Worm (Caenorhabditis elegans) whole organism, late embryonic: ENCODE results near the gene flad-1.
A peak's percentile ranks its signal among the peaks of the same experiment; 100 is the strongest.

Experiments used
- C08G9.2 ChIP-seq: sonication (generic microtip); optimal IDR thresholded peaks from 2 replicates; lab custom pipeline; 2016; ENCODE audit warnings: mild to moderate bottlenecking, missing genetic modification characterization, moderate library complexity, missing compliant biosample characterization
- F13H6.1 ChIP-seq: sonication (generic microtip); optimal IDR thresholded peaks from 2 replicates; lab custom pipeline; 2016; ENCODE audit warnings: missing genetic modification characterization, missing compliant biosample characterization
- K09A11.1 ChIP-seq: sonication (generic microtip); optimal IDR thresholded peaks from 2 replicates; lab custom pipeline; 2017; ENCODE audit warnings: antibody characterized with exemption, mild to moderate bottlenecking, missing genetic modification characterization, missing compliant biosample characterization; ENCODE audit not compliant: insufficient read depth
- T23F11.4 ChIP-seq: fragments of 200-800 bp; sonication (Bioruptor generic); optimal IDR thresholded peaks from 2 replicates; lab custom pipeline; 2018; ENCODE audit warnings: mild to moderate bottlenecking, missing genetic modification characterization, missing compliant biosample characterization
- Y22D7AL.16 ChIP-seq: sonication (generic microtip); optimal IDR thresholded peaks from 2 replicates; lab custom pipeline; 2016; ENCODE audit warnings: missing genetic modification characterization, missing compliant biosample characterization
- ceh-14 ChIP-seq: sonication (generic microtip); optimal IDR thresholded peaks from 2 replicates; lab custom pipeline; 2016; ENCODE audit warnings: missing genotype, missing genetic modification characterization, missing compliant biosample characterization
- ceh-18 ChIP-seq: sonication (generic microtip); optimal IDR thresholded peaks from 2 replicates; lab custom pipeline; 2016; ENCODE audit warnings: missing genetic modification characterization, missing compliant biosample characterization
- ceh-2 ChIP-seq: sonication (generic microtip); optimal IDR thresholded peaks from 2 replicates; lab custom pipeline; 2016; ENCODE audit warnings: missing genotype, missing genetic modification characterization, missing compliant biosample characterization
- ceh-30 ChIP-seq: fragments of 150-350 bp; optimal IDR thresholded peaks from 2 replicates; lab custom pipeline; 2014; ENCODE audit warnings: missing biosample characterization, missing genetic modification characterization
- ceh-31 ChIP-seq: sonication (generic microtip); optimal IDR thresholded peaks from 2 replicates; lab custom pipeline; 2016; ENCODE audit warnings: missing genetic modification characterization, missing compliant biosample characterization
- ceh-9 ChIP-seq: sonication (generic microtip); optimal IDR thresholded peaks from 2 replicates; lab custom pipeline; 2016; ENCODE audit warnings: mild to moderate bottlenecking, missing genetic modification characterization, inconsistent platforms, missing compliant biosample characterization
- che-1 ChIP-seq: sonication (generic microtip); optimal IDR thresholded peaks from 2 replicates; lab custom pipeline; 2016; ENCODE audit warnings: mild to moderate bottlenecking, missing genetic modification characterization, missing compliant biosample characterization
- dve-1 ChIP-seq: sonication (generic microtip); optimal IDR thresholded peaks from 2 replicates; lab custom pipeline; 2017; ENCODE audit warnings: antibody characterized with exemption, mild to moderate bottlenecking, missing genetic modification characterization, missing compliant biosample characterization
- elt-2 ChIP-seq: sonication (generic microtip); optimal IDR thresholded peaks from 2 replicates; lab custom pipeline; 2016; ENCODE audit warnings: missing genetic modification reagents, missing genetic modification characterization, missing compliant biosample characterization
- ets-4 ChIP-seq: sonication (generic microtip); optimal IDR thresholded peaks from 2 replicates; lab custom pipeline; 2016; ENCODE audit warnings: missing genetic modification characterization, missing compliant biosample characterization
- eyg-1 ChIP-seq: sonication (generic microtip); optimal IDR thresholded peaks from 2 replicates; lab custom pipeline; 2016; ENCODE audit warnings: missing genotype, missing genetic modification characterization, missing compliant biosample characterization
- fax-1 ChIP-seq: sonication (generic microtip); optimal IDR thresholded peaks from 2 replicates; lab custom pipeline; 2016; ENCODE audit warnings: missing genotype, missing genetic modification characterization, missing compliant biosample characterization
- fkh-10 ChIP-seq: fragments of 150-350 bp; optimal IDR thresholded peaks from 2 replicates; lab custom pipeline; 2014; ENCODE audit warnings: missing biosample characterization, missing genetic modification reagents, missing genetic modification characterization
- fkh-6 ChIP-seq: sonication (generic microtip); optimal IDR thresholded peaks from 2 replicates; lab custom pipeline; 2016; ENCODE audit warnings: missing genetic modification characterization, missing compliant biosample characterization
- hlh-13 ChIP-seq: fragments of 200-800 bp; sonication (Bioruptor generic); optimal IDR thresholded peaks from 2 replicates; lab custom pipeline; 2018; ENCODE audit warnings: mild to moderate bottlenecking, missing genetic modification characterization, missing compliant biosample characterization
- hlh-15 ChIP-seq: sonication (generic microtip); optimal IDR thresholded peaks from 2 replicates; lab custom pipeline; 2016; ENCODE audit warnings: missing genetic modification characterization, missing compliant biosample characterization
- hlh-30 ChIP-seq: sonication (generic microtip); optimal IDR thresholded peaks from 2 replicates; lab custom pipeline; 2017; ENCODE audit warnings: antibody characterized with exemption, missing genetic modification characterization, missing compliant biosample characterization; ENCODE audit not compliant: insufficient read depth
- lin-11 ChIP-seq: fragments of 200-800 bp; sonication (Bioruptor generic); optimal IDR thresholded peaks from 2 replicates; lab custom pipeline; 2018; ENCODE audit warnings: mild to moderate bottlenecking, missing genetic modification characterization, missing compliant biosample characterization
- mec-3 ChIP-seq: sonication (generic microtip); optimal IDR thresholded peaks from 2 replicates; lab custom pipeline; 2016; ENCODE audit warnings: borderline replicate concordance, missing genetic modification characterization, missing compliant biosample characterization
- nfya-1 ChIP-seq: sonication (generic microtip); optimal IDR thresholded peaks from 2 replicates; lab custom pipeline; 2017; ENCODE audit warnings: missing genetic modification characterization, mild to moderate bottlenecking, missing compliant biosample characterization, antibody characterized with exemption, moderate library complexity
- npax-4 ChIP-seq: sonication (generic microtip); optimal IDR thresholded peaks from 2 replicates; lab custom pipeline; 2016; ENCODE audit warnings: missing genetic modification characterization, missing compliant biosample characterization
- pag-3 ChIP-seq: sonication (generic microtip); optimal IDR thresholded peaks from 2 replicates; lab custom pipeline; 2016; ENCODE audit warnings: missing compliant biosample characterization, missing genetic modification characterization, borderline replicate concordance
- pros-1 ChIP-seq: fragments of 150-350 bp; optimal IDR thresholded peaks from 2 replicates; lab custom pipeline; 2014; ENCODE audit warnings: missing biosample characterization, missing genetic modification reagents, missing genetic modification characterization
- ref-2 ChIP-seq: sonication (generic microtip); optimal IDR thresholded peaks from 2 replicates; lab custom pipeline; 2016; ENCODE audit warnings: missing genetic modification characterization, missing compliant biosample characterization
- tbx-2 ChIP-seq: sonication (generic microtip); optimal IDR thresholded peaks from 2 replicates; lab custom pipeline; 2016; ENCODE audit warnings: missing genetic modification characterization, missing compliant biosample characterization
- tbx-7 ChIP-seq: sonication (generic microtip); optimal IDR thresholded peaks from 2 replicates; lab custom pipeline; 2016; ENCODE audit warnings: missing genotype, missing genetic modification characterization, missing compliant biosample characterization
- ttx-3 ChIP-seq: sonication (generic microtip); optimal IDR thresholded peaks from 2 replicates; lab custom pipeline; 2016; ENCODE audit warnings: missing genetic modification reagents, missing genetic modification characterization, missing compliant biosample characterization
- unc-42 ChIP-seq: sonication (generic microtip); optimal IDR thresholded peaks from 2 replicates; lab custom pipeline; 2016; ENCODE audit warnings: missing genotype, missing genetic modification characterization, missing compliant biosample characterization
- unc-86 ChIP-seq: sonication (generic microtip); optimal IDR thresholded peaks from 2 replicates; lab custom pipeline; 2016; ENCODE audit warnings: missing genetic modification characterization, missing compliant biosample characterization

Gene flad-1

ce11 chrII:9920468-9920867 is 23.5 kb upstream of the flad-1 start, which contains the start of gene pho-10:
Gene pho-10 (minus strand): TSS chrII:9920568.
- TF ChIP-seq hlh-15 (tag; lab: Kevin White, UChicago), result no peak
- TF ChIP-seq F13H6.1 (tag; lab: Kevin White, UChicago), result no peak
- no peak for TF ChIP-seq ceh-14 (tag; lab: Kevin White, UChicago)
- TF ChIP-seq ceh-2 (tag; lab: Kevin White, UChicago), result no peak
- no peak for TF ChIP-seq unc-42 (tag; lab: Kevin White, UChicago)

- TF ChIP-seq dve-1 (tag; lab: Kevin White, UChicago) (no peak), nfya-1 (tag; lab: Kevin White, UChicago) (peak; percentile 7)
Observed at ce11 chrII:9921622-9922269, 22.2 kb upstream of the flad-1 start, which contains the start of gene C05C10.2. Gene C05C10.2 (plus strand): TSS chrII:9922219.

ce11 chrII:9928470-9928869 is 15.5 kb upstream of the flad-1 start:
- no peak for TF ChIP-seq ceh-31 (tag; lab: Kevin White, UChicago)
- TF ChIP-seq fkh-6 (tag; lab: Kevin White, UChicago), result no peak
- TF ChIP-seq che-1 (tag; lab: Kevin White, UChicago), result no peak
- no peak for TF ChIP-seq K09A11.1 (tag; lab: Kevin White, UChicago)
- no peak for TF ChIP-seq mec-3
- no peak for TF ChIP-seq ref-2 (tag; lab: Kevin White, UChicago)
- no peak for TF ChIP-seq ceh-30 (tag; lab: Kevin White, UChicago)
- no peak for TF ChIP-seq eyg-1 (tag; lab: Kevin White, UChicago)
- TF ChIP-seq fax-1 (tag; lab: Kevin White, UChicago), result no peak
- TF ChIP-seq ttx-3, result no peak
- no peak for TF ChIP-seq F13H6.1 (tag; lab: Kevin White, UChicago)
- TF ChIP-seq T23F11.4 (GFP tag; lab: Kevin White, UChicago), result no peak
- TF ChIP-seq Y22D7AL.16 (tag; lab: Kevin White, UChicago), result no peak
- no peak for TF ChIP-seq pag-3 (tag; lab: Kevin White, UChicago)
- TF ChIP-seq npax-4 (tag; lab: Kevin White, UChicago), result no peak
- TF ChIP-seq hlh-15 (tag; lab: Kevin White, UChicago), result no peak
- TF ChIP-seq hlh-30 (tag; lab: Kevin White, UChicago), result no peak
- TF ChIP-seq unc-86, result no peak
- TF ChIP-seq fkh-10, result no peak

ce11 chrII:9931012-9931411 is 12.9 kb upstream of the flad-1 start:
- TF ChIP-seq tbx-2 (tag; lab: Kevin White, UChicago), result peak; percentile 67
- TF ChIP-seq hlh-13 (GFP tag; lab: Kevin White, UChicago), result no peak
- peak; percentile 36 for TF ChIP-seq ref-2 (tag; lab: Kevin White, UChicago)
- no peak for TF ChIP-seq ceh-9 (tag; lab: Kevin White, UChicago)
- no peak for TF ChIP-seq pros-1 (tag; lab: Kevin White, UChicago)
- TF ChIP-seq tbx-7 (tag; lab: Kevin White, UChicago), result peak; percentile 27
- TF ChIP-seq lin-11 (tag; lab: Kevin White, UChicago), result no peak
- TF ChIP-seq ceh-2 (tag; lab: Kevin White, UChicago), result peak; percentile 22
- TF ChIP-seq ceh-31 (tag; lab: Kevin White, UChicago), result peak; percentile 67
- peak; percentile 55 for TF ChIP-seq C08G9.2 (tag; lab: Kevin White, UChicago)
- TF ChIP-seq ceh-18 (tag; lab: Kevin White, UChicago), result peak; percentile 4
- no peak for TF ChIP-seq fax-1 (tag; lab: Kevin White, UChicago)
- TF ChIP-seq ceh-14 (tag; lab: Kevin White, UChicago), result no peak
- peak; percentile 40 for TF ChIP-seq ets-4 (tag; lab: Kevin White, UChicago)
- TF ChIP-seq elt-2 (tag; lab: Kevin White, UChicago), result no peak
